Fruit fly (Drosophila melanogaster): ENCODE data around the gene CG12237.

CG12237 gene

dm6 chrX:19622924-19623323 is 19.7 kb downstream of the CG12237 start, which contains the start of the genes Naa20A and MKP-4 (continued):
- TF ChIP-seq jumu (GFP tag; optimal IDR thresholded peaks at IDR 0.05) (no peak), CG16813 (GFP tag; IDR thresholded peaks at IDR 0.05; ENCODE audit: partially characterized antibody) (peak; percentile 68), phol (tag; optimal IDR thresholded peaks at IDR 0.05) (peak; percentile 12), CG9797 (GFP tag; optimal IDR thresholded peaks at IDR 0.05) (peak; percentile 83), nerfin-1 (tag; optimal IDR thresholded peaks at IDR 0.05) (peak; percentile 38), HLH4C (GFP tag; IDR thresholded peaks at IDR 0.05; ENCODE audit: partially characterized antibody) (peak; percentile 73), sna (GFP tag; IDR thresholded peaks at IDR 0.05; ENCODE audit: partially characterized antibody) (peak; percentile 71; the same call in 1 of the 2 replicates), ssp (GFP tag; IDR thresholded peaks at IDR 0.05) (peak; percentile 15; the same call in 1 of the 2 replicates), ftz-f1 (GFP tag; optimal IDR thresholded peaks at IDR 0.05) (peak; percentile 68), hbn (GFP tag; IDR thresholded peaks at IDR 0.05; ENCODE audit: partially characterized antibody) (peak; percentile 67), CG34224 (GFP tag; IDR thresholded peaks at IDR 0.05; ENCODE audit: partially characterized antibody) (peak; percentile 70), chm (GFP tag; IDR thresholded peaks at IDR 0.05) (peak; percentile 37; the same call in 1 of the 2 replicates), sob (GFP tag; IDR thresholded peaks at IDR 0.05) (0 out of 2 replicates have a peak, but pooled peaks have one; percentile 14), dm (GFP tag; optimal IDR thresholded peaks at IDR 0.05) (peak; percentile 40), knrl (GFP tag; IDR thresholded peaks at IDR 0.05; ENCODE audit: partially characterized antibody) (peak; percentile 68), MESR4 (GFP tag; optimal IDR thresholded peaks at IDR 0.05) (peak; percentile 81), chinmo (GFP tag; IDR thresholded peaks at IDR 0.05; ENCODE audit: partially characterized antibody) (peak; percentile 69; the same call in 1 of the 4 replicates), Med (GFP tag) (peak; percentile 87), CG4707 (GFP tag; optimal IDR thresholded peaks at IDR 0.05) (no peak)

- no peak for TF ChIP-seq dmrt11E (tag; optimal IDR thresholded peaks at IDR 0.05)
- no peak for TF ChIP-seq H15 (GFP tag; IDR thresholded peaks at IDR 0.05)
- no peak for TF ChIP-seq CG2889 (GFP tag; IDR thresholded peaks at IDR 0.05)
- no peak for TF ChIP-seq Vsx1 (GFP tag; optimal IDR thresholded peaks at IDR 0.05)
- TF ChIP-seq odd (GFP tag; optimal IDR thresholded peaks at IDR 0.05): no peak
- TF ChIP-seq row (GFP tag; IDR thresholded peaks at IDR 0.05): no peak
- TF ChIP-seq cas (GFP tag; IDR thresholded peaks at IDR 0.05): no peak
- TF ChIP-seq psq (GFP tag; optimal IDR thresholded peaks at IDR 0.05): no peak
- no peak for TF ChIP-seq CG31224 (GFP tag; IDR thresholded peaks at IDR 0.05)
- no peak for TF ChIP-seq Abd-B (GFP tag; optimal IDR thresholded peaks at IDR 0.05)
Measured at dm6 chrX:19621145-19621544, 21.5 kb downstream of the CG12237 start, which contains the start of gene CG14221. CG14221 (minus strand) TSS chrX:19621245.

- TF ChIP-seq Ptx1 (GFP tag; IDR thresholded peaks at IDR 0.05) (no peak), tx (GFP tag; optimal IDR thresholded peaks at IDR 0.05) (no peak), unc-4 (GFP tag; IDR thresholded peaks at IDR 0.05; ENCODE audit: partially characterized antibody) (peak; percentile 46; the same call in 1 of the 2 replicates), CG2116 (GFP tag; optimal IDR thresholded peaks at IDR 0.05) (peak; percentile 89), bcd (GFP tag; optimal IDR thresholded peaks at IDR 0.05) (no peak), hbn (GFP tag; IDR thresholded peaks at IDR 0.05; ENCODE audit: partially characterized antibody) (peak; percentile 49), ase (GFP tag; IDR thresholded peaks at IDR 0.05) (no peak), exex (tag; optimal IDR thresholded peaks at IDR 0.05) (no peak), gem (tag; optimal IDR thresholded peaks at IDR 0.05) (no peak), amos (GFP tag; IDR thresholded peaks at IDR 0.05; ENCODE audit: partially characterized antibody) (peak; percentile 48; the same call in 1 of the 2 replicates), ato (GFP tag; IDR thresholded peaks at IDR 0.05; ENCODE audit: partially characterized antibody) (peak; percentile 21; the same call in 1 of the 2 replicates), sna (GFP tag; IDR thresholded peaks at IDR 0.05; ENCODE audit: partially characterized antibody) (0 out of 2 replicates have a peak, but pooled peaks have one; percentile 46), CG7987 (GFP tag; optimal IDR thresholded peaks at IDR 0.05) (no peak), danr (GFP tag; IDR thresholded peaks at IDR 0.05) (no peak), klu (GFP tag; IDR thresholded peaks at IDR 0.05) (no peak), E2f2 (GFP tag; IDR thresholded peaks at IDR 0.05) (peak; percentile 84), bbx (GFP tag; IDR thresholded peaks at IDR 0.05; ENCODE audit: partially characterized antibody) (peak; percentile 73), CG2129 (GFP tag; IDR thresholded peaks at IDR 0.05; ENCODE audit: partially characterized antibody) (0 out of 2 replicates have a peak, but pooled peaks have one; percentile 15), gce (GFP tag; IDR thresholded peaks at IDR 0.05) (no peak)
Measured at dm6 chrX:19618183-19618740, 24.4 kb downstream of the CG12237 start, which contains the start of the genes Pstk and Tim9b. Pstk (minus strand) TSS chrX:19618537. Tim9b (minus strand) TSS chrX:19618537.

All from whole organism, embryonic.